Fruit fly (Drosophila melanogaster) Kc167 (cell line): ENCODE data around the gene Ir85a.

ENCODE experiments used
- Sin3A ChIP-seq: fragments of >200 bp; optimal IDR thresholded peaks from 2 replicates; lab custom pipeline; 2018; ENCODE audit warnings: missing external identifiers
- insv ChIP-seq: fragments of >200 bp; optimal IDR thresholded peaks from 3 replicates; lab custom pipeline; 2018; ENCODE audit warnings: missing external identifiers

DNA sequence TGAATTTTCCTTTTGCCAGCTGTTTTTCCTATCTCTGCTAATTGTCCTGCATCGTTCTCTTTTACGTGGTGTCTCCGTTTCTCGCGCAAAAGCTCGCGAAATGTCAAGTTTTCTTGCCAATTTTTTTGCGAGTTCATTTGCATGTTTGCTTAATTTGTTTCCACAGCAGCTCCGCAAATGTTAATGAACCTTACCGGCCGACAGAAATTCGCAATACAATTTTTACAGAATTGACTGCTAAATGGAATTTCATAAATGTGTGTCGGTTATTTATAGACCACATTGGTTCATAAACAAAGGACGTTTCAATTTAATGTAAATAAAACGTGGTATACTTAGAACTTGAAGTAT, 45.7 kb upstream of the Ir85a start:
- TF ChIP-seq insv (lab: Kevin White, UChicago) (no peak), Sin3A (no peak)
